Worm (Caenorhabditis elegans) whole organism, midembryonic: Measurements from ENCODE around the gene K03H6.5.

Source experiments
- T22C8.4 ChIP-seq: fragments of 200-800 bp; sonication (Bioruptor generic); IDR thresholded peaks from 2 replicates; pipeline ENCODE4 v1.3.6; 2022; ENCODE audit warnings: missing genetic modification characterization, missing compliant biosample characterization
- cog-1 ChIP-seq: sonication (generic microtip); optimal IDR thresholded peaks from 2 replicates; lab custom pipeline; 2016; ENCODE audit warnings: missing genetic modification characterization, missing compliant biosample characterization
- flt-1 ChIP-seq: fragments of 200-800 bp; sonication (Bioruptor generic); IDR thresholded peaks from 2 replicates; pipeline ENCODE4 v1.3.6; 2022; ENCODE audit warnings: missing genetic modification characterization, missing compliant biosample characterization
- klf-2 ChIP-seq: fragments of 200-800 bp; sonication (Bioruptor generic); conservative IDR thresholded peaks from 2 replicates; pipeline ENCODE4 v1.3.6; 2022; ENCODE audit warnings: missing genetic modification reagents, missing genetic modification characterization, missing compliant biosample characterization
- med-1 ChIP-seq: sonication (generic microtip); optimal IDR thresholded peaks from 2 replicates; lab custom pipeline; 2017; ENCODE audit warnings: missing genetic modification characterization, mild to moderate bottlenecking, missing compliant biosample characterization, antibody characterized with exemption, missing genetic modification reagents; ENCODE audit not compliant: insufficient read depth
- ref-1 ChIP-seq: fragments of 200-800 bp; sonication (Bioruptor generic); conservative IDR thresholded peaks from 2 replicates; pipeline ENCODE4 v1.3.6; 2022; ENCODE audit warnings: missing genetic modification reagents, missing genetic modification characterization, missing compliant biosample characterization
- tab-1 ChIP-seq: fragments of 200-800 bp; sonication (Bioruptor generic); IDR thresholded peaks from 2 replicates; pipeline ENCODE4 v1.3.6; 2022; ENCODE audit warnings: missing genetic modification characterization, missing compliant biosample characterization
- ztf-23 ChIP-seq: fragments of 200-800 bp; sonication (Bioruptor generic); IDR thresholded peaks from 2 replicates; pipeline ENCODE4 v1.3.6; 2022; ENCODE audit warnings: missing genetic modification reagents, missing genetic modification characterization, missing compliant biosample characterization
- ztf-29 ChIP-seq: fragments of 200-800 bp; sonication (Bioruptor generic); IDR thresholded peaks from 2 replicates; pipeline ENCODE4 v1.3.6; 2022; ENCODE audit warnings: missing genetic modification reagents, missing genetic modification characterization, missing compliant biosample characterization

Gene K03H6.5

DNA sequence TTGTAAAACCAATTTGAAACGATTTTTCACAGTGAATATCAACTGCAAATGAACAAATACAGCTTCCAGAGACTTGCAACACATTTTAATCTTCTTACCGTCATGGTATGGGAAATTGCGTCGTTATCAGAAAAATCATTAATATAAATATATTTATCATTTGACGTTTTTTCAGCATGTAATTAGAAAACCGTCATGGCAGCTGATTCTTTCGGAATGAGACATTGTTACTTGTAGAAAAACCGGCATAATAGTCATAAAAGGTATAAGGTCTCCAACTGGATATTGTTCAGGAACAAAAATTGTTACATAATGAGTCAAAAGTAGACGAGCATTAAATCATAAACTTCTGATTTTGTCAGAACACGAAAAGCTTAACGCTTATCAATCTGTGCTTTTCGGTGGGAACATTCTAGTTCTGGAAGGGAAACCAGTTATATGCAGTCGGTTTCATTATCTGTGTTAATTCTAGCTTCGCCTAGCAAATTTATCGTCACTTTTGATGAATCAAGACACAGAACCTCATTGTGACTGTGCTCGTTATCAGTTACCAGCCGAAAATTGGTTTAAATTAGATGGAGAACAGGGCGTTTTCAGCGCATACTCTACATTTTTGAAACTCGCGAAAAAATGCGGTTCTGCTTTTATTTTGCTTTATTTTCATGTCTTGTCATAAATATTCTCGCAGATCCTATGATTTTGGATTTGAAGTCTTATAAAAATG lies 17.1 kb upstream of the K03H6.5 start, which contains the start of gene C34H4.2:
TSS of gene C34H4.2 (plus strand) at position 558 of the 724 bp plus-strand sequence.
- no peak for TF ChIP-seq med-1
- TF ChIP-seq flt-1: no peak
- no peak for TF ChIP-seq ref-1 (GFP tag; lab: Robert Waterston, UW)
- TF ChIP-seq T22C8.4 (GFP tag; lab: Robert Waterston, UW): no peak
- TF ChIP-seq tab-1 (GFP tag; lab: Robert Waterston, UW): no peak
- no peak for TF ChIP-seq cog-1 (tag; lab: Kevin White, UChicago)
- no peak for TF ChIP-seq ztf-23 (GFP tag; lab: Robert Waterston, UW)
- no peak for TF ChIP-seq ztf-29
- no peak for TF ChIP-seq klf-2 (GFP tag; lab: Robert Waterston, UW)

DNA sequence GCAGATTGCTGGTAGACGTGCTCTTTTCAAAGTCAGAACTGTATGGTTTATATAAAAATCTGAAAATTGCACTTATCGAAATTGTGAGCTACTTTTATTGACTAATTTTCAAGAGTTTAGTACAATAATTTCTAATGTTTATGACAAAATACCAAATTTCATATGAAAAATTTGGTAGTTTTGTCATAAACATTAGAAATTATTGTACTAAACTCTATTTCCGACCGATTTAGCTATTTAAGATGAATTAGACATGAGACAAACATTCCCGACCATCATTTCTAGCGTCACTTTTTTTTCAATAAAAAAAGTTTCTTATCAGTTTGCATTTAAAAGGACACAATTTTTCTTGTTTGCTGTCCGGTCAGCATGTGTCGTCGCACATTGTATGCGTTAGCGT lies 14.4 kb upstream of the K03H6.5 start, which contains the start of gene tag-244:
TSS of gene tag-244 (plus strand) at position 301 of the 400 bp plus-strand sequence.
- TF ChIP-seq med-1: no peak
- TF ChIP-seq ztf-29: no peak
- no peak for TF ChIP-seq ztf-23 (GFP tag; lab: Robert Waterston, UW)
- TF ChIP-seq tab-1 (GFP tag; lab: Robert Waterston, UW): no peak
- TF ChIP-seq T22C8.4 (GFP tag; lab: Robert Waterston, UW): no peak
- TF ChIP-seq flt-1: no peak
- no peak for TF ChIP-seq ref-1 (GFP tag; lab: Robert Waterston, UW)
- TF ChIP-seq klf-2 (GFP tag; lab: Robert Waterston, UW): no peak
- no peak for TF ChIP-seq cog-1 (tag; lab: Kevin White, UChicago)

DNA sequence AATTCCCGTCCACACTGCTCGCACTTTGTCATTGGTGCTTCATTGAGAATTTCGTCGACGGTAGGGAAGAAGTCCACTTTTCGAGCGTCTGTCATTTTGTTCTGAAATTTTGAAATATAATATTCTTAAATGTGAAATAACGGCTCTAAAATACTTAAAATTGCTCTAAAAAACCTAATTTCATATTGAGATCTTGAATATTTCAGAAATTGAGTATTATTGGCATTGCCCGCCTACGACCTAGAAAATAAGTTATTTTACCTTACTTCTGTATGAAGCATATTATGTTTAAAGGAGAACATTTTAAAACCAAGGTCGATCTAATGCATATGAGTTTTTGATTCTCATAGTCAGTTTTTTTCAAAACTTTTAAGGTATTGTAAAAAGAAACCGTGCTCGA lies 13.9 kb upstream of the K03H6.5 start, which contains the start of gene C34H4.5:
TSS of gene C34H4.5 (minus strand) at position 101 of the 400 bp plus-strand sequence.
- TF ChIP-seq ztf-29 (no peak), med-1 (no peak), ref-1 (GFP tag; lab: Robert Waterston, UW) (no peak), T22C8.4 (GFP tag; lab: Robert Waterston, UW) (no peak), klf-2 (GFP tag; lab: Robert Waterston, UW) (no peak), ztf-23 (GFP tag; lab: Robert Waterston, UW) (no peak)

DNA sequence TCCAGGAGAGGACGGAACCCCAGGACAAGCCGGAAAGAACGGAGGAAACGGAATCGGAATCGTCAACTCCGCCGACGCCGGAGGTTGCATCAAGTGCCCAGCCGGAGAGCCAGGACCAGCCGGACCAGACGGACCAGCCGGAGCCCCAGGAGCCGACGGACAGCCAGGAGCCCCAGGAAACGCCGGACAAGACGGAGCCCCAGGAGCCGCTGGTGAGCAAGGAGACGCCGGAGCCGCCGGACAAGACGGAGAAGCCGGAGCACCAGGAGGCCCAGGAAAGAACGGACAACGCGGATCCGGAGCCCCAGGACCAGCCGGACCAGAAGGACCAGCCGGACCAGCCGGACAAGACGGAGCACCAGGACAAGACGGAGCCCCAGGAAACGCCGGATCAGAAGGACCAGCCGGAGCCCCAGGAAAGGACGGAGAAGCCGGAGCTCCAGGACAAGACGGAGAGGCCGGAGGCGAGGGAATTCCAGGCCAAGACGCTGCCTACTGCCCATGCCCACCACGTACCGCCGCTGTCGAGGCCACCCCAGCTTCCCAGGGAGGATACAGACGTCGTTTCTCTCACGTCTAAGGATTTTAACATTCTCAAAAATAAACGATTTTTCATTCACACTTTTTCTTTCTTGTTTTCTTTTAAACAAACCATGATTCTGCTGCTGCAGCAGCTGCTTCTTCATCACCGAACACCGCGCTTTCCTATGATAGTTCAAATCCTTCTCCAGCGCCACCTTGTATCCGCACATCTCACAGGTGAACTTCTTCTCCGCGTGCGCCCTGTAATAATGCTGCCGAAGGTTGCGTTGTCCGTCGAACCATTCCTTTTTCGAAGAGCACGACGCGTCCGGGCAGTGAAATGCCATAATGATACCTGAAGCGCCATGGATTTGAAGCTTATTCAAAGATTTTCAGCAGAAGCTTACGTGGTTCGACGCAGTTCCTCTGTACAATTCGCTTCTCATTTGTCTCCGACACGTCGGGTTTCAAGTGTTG lies 13.2 kb upstream of the K03H6.5 start:
- TF ChIP-seq ztf-23 (GFP tag; lab: Robert Waterston, UW): no peak
- no peak for TF ChIP-seq flt-1
- TF ChIP-seq tab-1 (GFP tag; lab: Robert Waterston, UW): no peak
- no peak for TF ChIP-seq T22C8.4 (GFP tag; lab: Robert Waterston, UW)

DNA sequence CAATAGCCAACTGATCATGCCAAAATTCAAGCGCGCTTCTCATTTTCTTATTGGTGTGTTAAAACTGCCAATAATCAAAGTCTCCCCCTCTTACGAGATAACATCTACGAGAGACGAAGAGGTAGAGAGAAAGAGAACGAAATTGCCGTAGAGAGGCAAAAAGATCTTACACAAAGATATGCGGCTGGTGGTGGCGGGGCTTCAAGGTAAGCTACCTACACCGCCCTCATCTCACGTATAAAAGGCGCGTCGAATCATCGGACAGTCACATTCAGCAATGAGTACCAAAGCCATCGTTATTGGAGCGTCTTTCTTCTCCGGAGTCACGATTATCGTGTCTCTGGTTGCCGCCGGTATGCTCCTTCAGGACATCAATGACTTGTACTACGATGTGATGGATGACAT lies 12.2 kb upstream of the K03H6.5 start, which contains the start of gene col-107:
TSS of gene col-107 (plus strand) at position 265 of the 405 bp plus-strand sequence.
- no peak for TF ChIP-seq med-1
- no peak for TF ChIP-seq T22C8.4 (GFP tag; lab: Robert Waterston, UW)
- no peak for TF ChIP-seq tab-1 (GFP tag; lab: Robert Waterston, UW)
- TF ChIP-seq klf-2 (GFP tag; lab: Robert Waterston, UW): no peak
- TF ChIP-seq ztf-29: no peak

DNA sequence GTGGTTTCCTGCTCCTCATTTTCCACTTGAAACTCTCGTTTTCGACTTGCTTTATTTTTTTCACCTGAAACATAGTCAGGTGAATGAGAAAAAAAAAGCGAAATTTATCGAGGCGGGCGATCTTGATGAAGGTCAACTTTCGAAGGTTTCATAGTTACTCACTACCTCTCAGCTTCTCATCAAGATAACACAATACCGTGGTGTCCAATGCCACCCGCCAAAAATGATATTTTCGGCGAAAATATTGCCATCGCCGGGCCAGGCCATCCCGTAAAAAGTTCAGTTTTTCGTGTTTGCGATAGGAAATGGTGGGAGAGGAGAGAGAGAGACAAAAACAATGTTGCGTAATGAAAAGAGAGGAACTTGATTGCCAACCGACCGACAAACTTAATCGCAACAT lies 10.9 kb upstream of the K03H6.5 start:
- no peak for TF ChIP-seq ztf-23 (GFP tag; lab: Robert Waterston, UW)
- TF ChIP-seq ref-1 (GFP tag; lab: Robert Waterston, UW): no peak
- TF ChIP-seq klf-2 (GFP tag; lab: Robert Waterston, UW): no peak
- TF ChIP-seq T22C8.4 (GFP tag; lab: Robert Waterston, UW): no peak
- no peak for TF ChIP-seq med-1
- TF ChIP-seq ztf-29: no peak
- TF ChIP-seq flt-1: no peak
- TF ChIP-seq cog-1 (tag; lab: Kevin White, UChicago): no peak
- no peak for TF ChIP-seq tab-1 (GFP tag; lab: Robert Waterston, UW)

DNA sequence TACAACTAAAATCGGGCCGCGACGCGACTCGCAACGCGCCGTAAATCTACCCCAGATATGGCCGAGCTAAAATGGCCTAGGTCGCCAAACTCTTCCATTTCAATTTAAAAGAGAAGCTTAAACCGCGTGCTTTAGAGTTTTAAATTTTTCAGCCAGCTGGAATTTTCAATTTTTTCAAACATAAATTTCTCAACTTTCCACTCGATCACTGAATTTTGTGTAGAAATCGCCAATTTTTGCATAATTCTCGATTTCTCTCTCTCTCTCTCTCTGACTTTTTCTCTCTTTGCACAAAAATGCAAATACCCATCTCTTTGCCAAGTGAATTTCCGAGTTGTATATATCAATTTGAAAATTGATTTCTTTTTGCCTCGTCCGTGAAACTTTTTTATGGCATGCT lies 12.8 kb downstream of the K03H6.5 start, which contains the start of gene K03H6.1:
TSS of gene K03H6.1 (plus strand) at position 301 of the 400 bp plus-strand sequence.
- TF ChIP-seq ztf-23 (GFP tag; lab: Robert Waterston, UW) (no peak), cog-1 (tag; lab: Kevin White, UChicago) (no peak), klf-2 (GFP tag; lab: Robert Waterston, UW) (no peak), med-1 (no peak), ztf-29 (no peak), ref-1 (GFP tag; lab: Robert Waterston, UW) (no peak), flt-1 (no peak), T22C8.4 (GFP tag; lab: Robert Waterston, UW) (no peak), tab-1 (GFP tag; lab: Robert Waterston, UW) (no peak)

DNA sequence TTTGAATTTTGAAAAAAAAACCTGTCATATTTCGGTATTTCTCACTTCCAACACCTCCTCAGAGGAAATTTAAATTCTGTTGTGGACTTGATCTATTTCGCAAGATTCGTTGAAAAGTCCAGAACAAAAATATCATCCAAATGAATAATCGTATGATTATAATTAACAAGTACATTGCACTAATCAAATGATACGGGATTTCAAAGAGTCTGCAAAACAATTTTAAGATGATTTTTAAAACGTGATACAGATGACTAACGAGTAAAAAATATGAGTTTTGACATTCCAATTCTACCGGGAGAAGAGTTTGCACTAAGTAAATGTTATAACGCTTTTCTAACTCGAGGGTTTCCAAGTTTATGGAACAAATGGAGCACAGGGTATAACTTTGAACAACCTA lies 13.9 kb downstream of the K03H6.5 start:
- TF ChIP-seq ztf-23 (GFP tag; lab: Robert Waterston, UW) (no peak), ref-1 (GFP tag; lab: Robert Waterston, UW) (no peak), cog-1 (tag; lab: Kevin White, UChicago) (no peak), T22C8.4 (GFP tag; lab: Robert Waterston, UW) (no peak), ztf-29 (no peak), flt-1 (no peak), klf-2 (GFP tag; lab: Robert Waterston, UW) (no peak)

DNA sequence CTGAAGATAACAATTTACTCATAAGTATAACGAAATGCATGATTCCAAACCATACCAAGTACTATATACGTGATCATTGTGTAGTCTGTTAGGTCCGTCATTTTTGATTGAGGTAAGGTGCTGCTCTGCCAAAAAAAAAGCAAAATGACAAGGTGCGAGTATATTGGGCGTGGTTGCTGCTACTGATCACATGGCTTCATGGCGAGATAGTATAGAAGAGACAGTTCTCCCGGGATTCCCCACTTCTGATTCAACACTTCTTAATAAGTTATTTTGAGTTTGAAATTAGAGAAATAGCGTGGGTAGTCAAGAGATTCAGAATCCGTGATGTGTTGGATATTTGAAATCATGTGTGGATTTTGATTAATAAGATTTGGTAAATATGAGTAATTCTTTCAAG lies 15.0 kb downstream of the K03H6.5 start, which contains the start of gene K03H6.4:
TSS of gene K03H6.4 (minus strand) at position 101 of the 400 bp plus-strand sequence.
- TF ChIP-seq ztf-23 (GFP tag; lab: Robert Waterston, UW) (no peak), klf-2 (GFP tag; lab: Robert Waterston, UW) (no peak), flt-1 (no peak), tab-1 (GFP tag; lab: Robert Waterston, UW) (no peak), cog-1 (tag; lab: Kevin White, UChicago) (no peak), ztf-29 (no peak), T22C8.4 (GFP tag; lab: Robert Waterston, UW) (no peak), ref-1 (GFP tag; lab: Robert Waterston, UW) (no peak), med-1 (no peak)
